Worm (Caenorhabditis elegans) whole organism, L2 larva: ENCODE data around the gene ZC395.11.

ENCODE experiments used
- C34F6.9 ChIP-seq: fragments of 150-350 bp; optimal IDR thresholded peaks from 2 replicates; lab custom pipeline; 2014; ENCODE audit warnings: missing biosample characterization, missing genetic modification characterization
- F13H6.1 ChIP-seq: sonication (generic microtip); optimal IDR thresholded peaks from 2 replicates; lab custom pipeline; 2016; ENCODE audit warnings: missing genetic modification characterization, missing compliant biosample characterization
- R02D3.7 ChIP-seq: fragments of 150-350 bp; optimal IDR thresholded peaks from 2 replicates; lab custom pipeline; 2014; ENCODE audit warnings: missing biosample characterization, missing genetic modification characterization
- Y55F3AM.14 ChIP-seq: fragments of 200-800 bp; sonication (Bioruptor generic); optimal IDR thresholded peaks from 2 replicates; lab custom pipeline; 2018; ENCODE audit warnings: mild to moderate bottlenecking, missing genetic modification characterization, missing compliant biosample characterization
- ZK546.5 ChIP-seq: sonication (generic microtip); optimal IDR thresholded peaks from 2 replicates; lab custom pipeline; 2017; ENCODE audit warnings: missing biosample characterization, missing genetic modification characterization
- alr-1 ChIP-seq: fragments of 150-350 bp; optimal IDR thresholded peaks from 2 replicates; lab custom pipeline; 2014; ENCODE audit warnings: missing biosample characterization, missing genetic modification characterization
- blmp-1 ChIP-seq: sonication (generic microtip); optimal IDR thresholded peaks from 2 replicates; lab custom pipeline; 2017; ENCODE audit warnings: missing genetic modification characterization, mild to moderate bottlenecking, missing compliant biosample characterization, antibody characterized with exemption, moderate library complexity; ENCODE audit not compliant: insufficient read depth
- ceh-16 ChIP-seq: fragments of 150-350 bp; optimal IDR thresholded peaks from 2 replicates; lab custom pipeline; 2014; ENCODE audit warnings: missing biosample characterization, missing genetic modification characterization
- ceh-82 ChIP-seq: fragments of 150-350 bp; optimal IDR thresholded peaks from 2 replicates; lab custom pipeline; 2014; ENCODE audit warnings: missing biosample characterization, missing genetic modification characterization
- crh-2 ChIP-seq: sonication (generic microtip); optimal IDR thresholded peaks from 2 replicates; lab custom pipeline; 2017; ENCODE audit warnings: missing biosample characterization, missing genetic modification characterization
- egl-27 ChIP-seq: sonication (generic microtip); optimal IDR thresholded peaks from 3 replicates; lab custom pipeline; 2017; ENCODE audit warnings: missing biosample characterization, missing genetic modification reagents, missing genetic modification characterization
- elt-3 ChIP-seq: sonication (generic microtip); optimal IDR thresholded peaks from 2 replicates; lab custom pipeline; 2017; ENCODE audit warnings: missing biosample characterization, missing genetic modification characterization
- fos-1 ChIP-seq: fragments of 150-350 bp; optimal IDR thresholded peaks from 2 replicates; lab custom pipeline; 2014; ENCODE audit warnings: missing biosample characterization, missing genetic modification characterization
- gmeb-1 ChIP-seq: fragments of 150-350 bp; optimal IDR thresholded peaks from 2 replicates; lab custom pipeline; 2014; ENCODE audit warnings: missing biosample characterization, missing genetic modification characterization
- lin-11 ChIP-seq: fragments of 150-350 bp; sonication (generic microtip); optimal IDR thresholded peaks from 2 replicates; lab custom pipeline; 2014; ENCODE audit warnings: missing biosample characterization, missing genetic modification characterization, inconsistent platforms, mixed read lengths
- lin-13 ChIP-seq: fragments of 150-350 bp; optimal IDR thresholded peaks from 2 replicates; lab custom pipeline; 2014; ENCODE audit warnings: missing biosample characterization, missing genetic modification reagents, missing genetic modification characterization
- lin-39 ChIP-seq: fragments of 150-350 bp; optimal IDR thresholded peaks from 2 replicates; lab custom pipeline; 2014; ENCODE audit warnings: missing biosample characterization, missing genetic modification reagents, missing genetic modification characterization
- lsy-2 ChIP-seq, 2 experiments: fragments of 150-350 bp in 1 of 2; sonication (generic microtip) in 1 of 2; optimal IDR thresholded peaks; 2 replicates each; lab custom pipeline; 2014 to 2017; ENCODE audit warnings: missing biosample characterization in 2 of 2, missing genetic modification characterization in 2 of 2
- mab-5 ChIP-seq: fragments of 150-350 bp; optimal IDR thresholded peaks from 2 replicates; lab custom pipeline; 2014; ENCODE audit warnings: missing biosample characterization, missing genetic modification characterization
- mbf-1 ChIP-seq: sonication (generic microtip); optimal IDR thresholded peaks from 2 replicates; lab custom pipeline; 2017; ENCODE audit warnings: missing biosample characterization, missing genetic modification characterization
- nhr-10 ChIP-seq: sonication (generic microtip); optimal IDR thresholded peaks from 2 replicates; lab custom pipeline; 2017; ENCODE audit warnings: missing biosample characterization, missing genetic modification characterization
- nhr-11 ChIP-seq: fragments of 150-350 bp; optimal IDR thresholded peaks from 2 replicates; lab custom pipeline; 2014; ENCODE audit warnings: missing biosample characterization, missing genetic modification characterization
- nhr-12 ChIP-seq: fragments of 150-350 bp; optimal IDR thresholded peaks from 2 replicates; lab custom pipeline; 2014; ENCODE audit warnings: missing biosample characterization, missing genetic modification characterization
- nhr-23 ChIP-seq: fragments of 150-350 bp; optimal IDR thresholded peaks from 2 replicates; lab custom pipeline; 2014; ENCODE audit warnings: missing biosample characterization, missing genetic modification reagents, missing genetic modification characterization
- peb-1 ChIP-seq: fragments of 150-350 bp; optimal IDR thresholded peaks from 2 replicates; lab custom pipeline; 2014; ENCODE audit warnings: missing biosample characterization, missing genetic modification characterization
- sem-4 ChIP-seq: fragments of 150-350 bp; optimal IDR thresholded peaks from 2 replicates; lab custom pipeline; 2014; ENCODE audit warnings: missing biosample characterization, missing genetic modification reagents, missing genetic modification characterization
- skn-1 ChIP-seq: sonication (generic microtip); optimal IDR thresholded peaks from 2 replicates; lab custom pipeline; 2017; ENCODE audit warnings: missing biosample characterization, missing genetic modification characterization
- sma-9 ChIP-seq, 2 experiments: fragments of 150-350 bp in 1 of 2; sonication (generic microtip) in 1 of 2; optimal IDR thresholded peaks; 2 replicates each; lab custom pipeline; 2014 to 2016; ENCODE audit warnings: missing genetic modification characterization in 2 of 2, mild to moderate bottlenecking in 1 of 2, missing biosample characterization in 1 of 2, missing compliant biosample characterization in 1 of 2, missing genetic modification reagents in 1 of 2, moderate library complexity in 1 of 2
- unc-55 ChIP-seq: fragments of 150-350 bp; sonication (generic microtip); optimal IDR thresholded peaks from 3 replicates; lab custom pipeline; 2014; ENCODE audit warnings: missing biosample characterization, missing genetic modification reagents, missing genetic modification characterization
- unc-62 ChIP-seq: fragments of 150-350 bp; optimal IDR thresholded peaks from 2 replicates; lab custom pipeline; 2014; ENCODE audit warnings: missing biosample characterization, missing genetic modification reagents, missing genetic modification characterization
- zag-1 ChIP-seq: fragments of 150-350 bp; optimal IDR thresholded peaks from 2 replicates; lab custom pipeline; 2014; ENCODE audit warnings: missing biosample characterization, missing genetic modification characterization
- ztf-1 ChIP-seq: fragments of 200-800 bp; sonication (Bioruptor generic); conservative IDR thresholded peaks from 2 replicates; pipeline ENCODE4 v1.3.6; 2022; ENCODE audit warnings: missing genetic modification characterization, missing compliant biosample characterization
- ztf-11 ChIP-seq: sonication (generic microtip); optimal IDR thresholded peaks from 2 replicates; lab custom pipeline; 2017; ENCODE audit warnings: missing biosample characterization, missing genetic modification characterization
- ztf-4 ChIP-seq: fragments of 150-350 bp; optimal IDR thresholded peaks from 2 replicates; lab custom pipeline; 2014; ENCODE audit warnings: missing biosample characterization, missing genetic modification characterization

Gene ZC395.11

DNA sequence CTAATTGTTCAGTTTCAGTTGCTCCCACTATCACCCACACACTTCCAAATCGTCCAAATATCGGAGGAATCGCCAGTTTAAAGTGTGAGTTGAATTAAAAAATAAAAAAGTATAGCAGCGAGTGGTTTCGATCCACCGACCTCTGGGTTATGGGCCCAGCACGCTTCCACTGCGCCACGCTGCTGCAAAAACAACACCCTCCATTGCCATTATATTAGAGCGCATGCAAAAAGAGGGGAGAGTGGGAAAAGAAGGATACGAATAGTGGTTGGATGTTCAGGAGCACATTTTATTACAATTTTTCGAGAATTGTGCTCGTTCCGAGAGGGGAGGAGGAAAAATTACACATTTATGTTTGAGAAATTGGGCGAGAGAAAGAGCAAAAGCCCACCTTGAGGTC is 8.8 kb upstream of the ZC395.11 start (continued):
- TF ChIP-seq fos-1 = peak; percentile 26
- peak; percentile 72 for TF ChIP-seq F13H6.1 (tag; lab: Kevin White, UChicago)
- no peak for TF ChIP-seq blmp-1 (tag; lab: Kevin White, UChicago)
- no peak for TF ChIP-seq lin-11 (tag; lab: Kevin White, UChicago)
- TF ChIP-seq R02D3.7 (tag; lab: Kevin White, UChicago) = no peak

DNA sequence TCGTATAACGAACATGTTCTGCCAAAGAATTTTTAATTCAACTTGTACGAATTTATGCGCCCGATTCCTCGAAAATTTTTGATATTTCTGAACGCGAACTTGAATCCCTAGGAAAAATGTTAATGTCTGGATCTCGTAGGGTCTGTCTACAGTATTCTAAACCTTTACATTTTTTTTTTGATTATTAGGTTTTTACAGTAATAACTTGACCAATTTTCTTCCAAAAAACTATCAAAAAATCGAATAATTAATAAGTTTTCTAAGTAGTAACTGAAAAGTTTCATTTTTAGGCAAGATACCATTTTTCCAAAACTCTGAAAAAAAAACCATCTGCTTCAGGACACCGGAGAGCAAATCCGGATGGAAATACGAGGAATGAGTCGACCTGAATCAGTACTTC is 8.2 kb upstream of the ZC395.11 start:
- TF ChIP-seq mbf-1 (no peak), ceh-82 (tag; lab: Kevin White, UChicago) (no peak), crh-2 (tag; lab: Kevin White, UChicago) (no peak), nhr-11 (tag; lab: Kevin White, UChicago) (no peak), ZK546.5 (tag; lab: Kevin White, UChicago) (no peak), unc-55 (GFP tag; lab: Kevin White, UChicago) (no peak), nhr-23 (no peak), lin-13 (GFP tag; lab: Kevin White, UChicago) (no peak), unc-62 (no peak), ztf-11 (tag; lab: Kevin White, UChicago) (no peak), egl-27 (no peak), fos-1 (no peak), elt-3 (tag; lab: Kevin White, UChicago) (no peak), zag-1 (tag; lab: Kevin White, UChicago) (no peak), peb-1 (tag; lab: Kevin White, UChicago) (no peak)

DNA sequence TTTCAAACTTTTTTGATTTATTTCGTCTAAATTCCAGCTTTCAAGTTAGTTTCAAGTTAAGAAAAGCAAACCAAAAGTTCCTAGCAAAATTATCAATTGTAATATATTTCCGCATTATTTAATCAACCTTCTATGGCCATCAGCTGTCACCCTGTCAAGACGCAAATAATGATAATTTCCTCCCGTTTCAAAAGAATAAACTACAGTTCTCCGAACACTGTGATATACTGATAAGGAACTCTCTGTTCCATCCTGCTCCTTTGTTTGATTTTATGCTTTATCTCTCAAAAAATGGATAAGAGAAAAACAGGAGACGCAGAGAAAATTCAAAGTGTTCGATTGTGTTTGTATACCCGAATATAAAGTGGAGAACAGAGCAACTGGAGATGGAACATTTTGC is 5.2 kb upstream of the ZC395.11 start:
- TF ChIP-seq ZK546.5 (tag; lab: Kevin White, UChicago) = no peak
- TF ChIP-seq skn-1 (tag; lab: Kevin White, UChicago) = no peak
- TF ChIP-seq lin-13 (GFP tag; lab: Kevin White, UChicago) = no peak
- TF ChIP-seq fos-1 = peak; percentile 46
- no peak for TF ChIP-seq lin-39 (tag; lab: Kevin White, UChicago)

DNA sequence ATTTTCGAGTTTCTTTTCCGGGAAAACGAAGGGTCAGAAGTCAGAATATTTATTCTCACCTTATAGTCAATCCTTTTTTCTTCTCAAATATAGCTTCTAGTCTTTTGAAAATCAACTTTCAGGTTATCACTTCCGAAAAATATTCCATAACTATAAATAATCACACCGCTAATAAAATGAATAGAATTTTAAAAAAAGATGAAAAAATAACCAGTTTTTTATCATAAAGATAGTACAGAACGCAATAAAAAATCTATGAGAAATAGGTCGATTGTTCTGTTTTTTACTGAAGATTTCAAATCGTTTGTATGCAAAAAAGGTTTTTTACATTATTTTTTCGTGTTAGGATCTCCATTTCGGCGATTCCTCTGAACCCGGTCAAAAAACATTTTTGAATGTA is 4.1 kb upstream of the ZC395.11 start:
- no peak for TF ChIP-seq ztf-4 (tag; lab: Kevin White, UChicago)
- no peak for TF ChIP-seq skn-1 (tag; lab: Kevin White, UChicago)
- TF ChIP-seq Y55F3AM.14 (GFP tag; lab: Kevin White, UChicago) = no peak
- TF ChIP-seq egl-27 = no peak
- TF ChIP-seq ztf-1 = no peak
- no peak for TF ChIP-seq F13H6.1 (tag; lab: Kevin White, UChicago)
- no peak for TF ChIP-seq gmeb-1 (tag; lab: Kevin White, UChicago)
- TF ChIP-seq nhr-12 = no peak
- TF ChIP-seq zag-1 (tag; lab: Kevin White, UChicago) = no peak

DNA sequence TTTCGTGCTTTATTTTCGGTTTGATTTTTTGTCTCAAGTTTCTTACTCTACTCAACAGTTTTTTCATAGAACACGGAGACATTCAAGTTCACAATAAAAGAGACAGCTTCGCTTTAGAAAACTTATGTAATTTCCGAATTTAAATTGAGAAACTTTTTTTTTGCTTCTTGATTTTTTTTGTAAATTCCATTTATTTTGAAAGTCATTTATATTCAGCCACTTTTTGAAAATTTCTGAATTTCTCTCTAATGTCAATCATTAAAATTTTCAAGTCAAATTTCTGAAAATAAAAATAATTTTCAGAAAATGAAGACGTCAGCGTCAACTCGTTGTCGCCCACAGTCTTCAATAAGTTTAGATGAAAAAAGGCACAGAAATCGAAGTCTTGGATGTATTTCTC is 1.8 kb upstream of the ZC395.11 start, which contains the start of gene T15B12.1:
Gene T15B12.1 (plus strand): TSS at position 301 of the 400 bp plus-strand sequence.
- no peak for TF ChIP-seq lsy-2 (tag; optimal IDR thresholded peaks at IDR 0.05; lab: Kevin White, UChicago)
- no peak for TF ChIP-seq nhr-11 (tag; lab: Kevin White, UChicago)
- TF ChIP-seq nhr-10 (tag; lab: Kevin White, UChicago) = no peak
- no peak for TF ChIP-seq alr-1
- TF ChIP-seq ZK546.5 (tag; lab: Kevin White, UChicago) = no peak
- no peak for TF ChIP-seq Y55F3AM.14 (GFP tag; lab: Kevin White, UChicago)
- TF ChIP-seq elt-3 (tag; lab: Kevin White, UChicago) = no peak
- TF ChIP-seq sma-9 (GFP tag; optimal IDR thresholded peaks at IDR 0.05; lab: Kevin White, UChicago) = no peak
- TF ChIP-seq sma-9 (tag; optimal IDR thresholded peaks at IDR 0.05; lab: Kevin White, UChicago) = no peak
- TF ChIP-seq crh-2 (tag; lab: Kevin White, UChicago) = no peak
- no peak for TF ChIP-seq mab-5 (tag; lab: Kevin White, UChicago)
- TF ChIP-seq C34F6.9 (tag; lab: Kevin White, UChicago) = no peak
- no peak for TF ChIP-seq lin-39 (tag; lab: Kevin White, UChicago)

DNA sequence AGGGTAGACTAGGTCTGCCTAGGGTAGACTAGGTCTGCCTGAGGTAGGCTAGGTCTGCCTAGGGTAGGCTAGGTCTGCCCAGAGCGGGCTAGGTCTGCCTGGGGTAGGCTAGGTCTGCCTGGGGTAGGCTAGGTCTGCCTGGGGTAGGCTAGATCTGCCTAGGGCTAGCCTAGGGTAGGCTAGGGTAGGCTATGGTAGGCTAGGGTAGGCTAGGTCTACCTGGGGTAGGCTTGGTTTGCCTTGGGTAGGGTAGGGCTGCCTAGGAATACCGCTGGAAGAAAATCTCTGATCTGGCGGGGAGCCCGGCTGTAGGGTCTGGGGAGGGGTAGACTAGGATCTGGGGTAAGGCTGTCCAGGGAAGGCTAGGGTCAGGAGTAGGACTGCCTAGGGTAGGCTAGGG is 621 bp downstream of the ZC395.11 start:
- TF ChIP-seq ceh-16 (tag; lab: Kevin White, UChicago) = no peak
- no peak for TF ChIP-seq lin-11 (tag; lab: Kevin White, UChicago)
- no peak for TF ChIP-seq sem-4
- no peak for TF ChIP-seq ztf-4 (tag; lab: Kevin White, UChicago)
- TF ChIP-seq Y55F3AM.14 (GFP tag; lab: Kevin White, UChicago) = no peak
- no peak for TF ChIP-seq fos-1
